Fruit fly (Drosophila melanogaster): Measurements from ENCODE around the gene CG6276.
A peak's percentile ranks its signal among the peaks of the same experiment; 100 is the strongest.

The CG6276 gene

dm6 chr3R:15356645-15357431 is 37.0 kb upstream of the CG6276 start, which contains the start of the genes Atg4b and Hibch (continued):
- TF ChIP-seq CG7786 (GFP tag; optimal IDR thresholded peaks at IDR 0.05): no peak
- peak; percentile 77 for TF ChIP-seq CG8478 (optimal IDR thresholded peaks at IDR 0.05)
- TF ChIP-seq CG10959 (GFP tag; IDR thresholded peaks at IDR 0.05): peak; percentile 65
- peak; percentile 67 for TF ChIP-seq ttk (GFP tag; IDR thresholded peaks at IDR 0.05)
- no peak for TF ChIP-seq cg (GFP tag; optimal IDR thresholded peaks at IDR 0.05)
- peak; percentile 64 for TF ChIP-seq CG42726 (GFP tag; IDR thresholded peaks at IDR 0.05; ENCODE audit: partially characterized antibody)
- TF ChIP-seq Dfd (GFP tag; optimal IDR thresholded peaks at IDR 0.05): no peak
- TF ChIP-seq lilli (GFP tag; optimal IDR thresholded peaks at IDR 0.05): peak; percentile 74
- TF ChIP-seq sens-2 (GFP tag; IDR thresholded peaks at IDR 0.05): 0 out of 2 replicates have a peak, but pooled peaks have one; percentile 26
- TF ChIP-seq klu (GFP tag; IDR thresholded peaks at IDR 0.05): peak; percentile 87
- peak; percentile 54 for TF ChIP-seq CG6813 (GFP tag; optimal IDR thresholded peaks at IDR 0.05)
- no peak for TF ChIP-seq lov (optimal IDR thresholded peaks at IDR 0.05)
- no peak for TF ChIP-seq lov (GFP tag; IDR thresholded peaks at IDR 0.05)
- TF ChIP-seq ab (GFP tag; optimal IDR thresholded peaks at IDR 0.05): no peak
- TF ChIP-seq her (GFP tag; optimal IDR thresholded peaks at IDR 0.05): no peak
- no peak for TF ChIP-seq sd (tag; optimal IDR thresholded peaks at IDR 0.05)
- TF ChIP-seq cwo (GFP tag; optimal IDR thresholded peaks at IDR 0.05): peak; percentile 79
- peak; percentile 91 for TF ChIP-seq CG13424 (tag; optimal IDR thresholded peaks at IDR 0.05)
- TF ChIP-seq CG12659 (GFP tag; optimal IDR thresholded peaks at IDR 0.05): peak; percentile 94
- TF ChIP-seq H2.0 (GFP tag; IDR thresholded peaks at IDR 0.05): peak; percentile 60
- no peak for TF ChIP-seq corto (GFP tag; optimal IDR thresholded peaks at IDR 0.05)
- TF ChIP-seq C15 (GFP tag; IDR thresholded peaks at IDR 0.05): 0 out of 3 replicates have a peak, but pooled peaks have one; percentile 18
- peak; percentile 91 for TF ChIP-seq CG8924 (tag; optimal IDR thresholded peaks at IDR 0.05)
- 0 out of 2 replicates have a peak, but pooled peaks have one; percentile 13 for TF ChIP-seq Ravus (GFP tag; IDR thresholded peaks at IDR 0.05)
- TF ChIP-seq CG6175 (GFP tag; IDR thresholded peaks at IDR 0.05): peak; percentile 60; the same call in 2 of the 3 replicates
- TF ChIP-seq trem (tag; optimal IDR thresholded peaks at IDR 0.05): peak; percentile 87
- TF ChIP-seq Dref (GFP tag; IDR thresholded peaks at IDR 0.05): peak; percentile 36; the same call in 1 of the 2 replicates
- TF ChIP-seq CG18011 (GFP tag; optimal IDR thresholded peaks at IDR 0.05): peak; percentile 58
- TF ChIP-seq CG11723 (GFP tag; optimal IDR thresholded peaks at IDR 0.05): peak; percentile 67
- TF ChIP-seq CG11398 (GFP tag; optimal IDR thresholded peaks at IDR 0.05): no peak
- TF ChIP-seq CG3407 (GFP tag; optimal IDR thresholded peaks at IDR 0.05): peak; percentile 58
- TF ChIP-seq esg (GFP tag; conservative IDR thresholded peaks at IDR 0.05): peak; percentile 76
- peak; percentile 76 for TF ChIP-seq CG8388 (GFP tag; optimal IDR thresholded peaks at IDR 0.05)
- no peak for TF ChIP-seq CG31365 (tag; optimal IDR thresholded peaks at IDR 0.05)
- peak; percentile 68 for TF ChIP-seq CG7357 (GFP tag; IDR thresholded peaks at IDR 0.05)
- TF ChIP-seq tap (tag; optimal IDR thresholded peaks at IDR 0.05): no peak
- peak; percentile 97 for TF ChIP-seq aop (GFP tag; IDR thresholded peaks at IDR 0.05)
- TF ChIP-seq dmrt11E (tag; optimal IDR thresholded peaks at IDR 0.05): peak; percentile 78
- TF ChIP-seq CG15011 (GFP tag; optimal IDR thresholded peaks at IDR 0.05): no peak
- TF ChIP-seq gem (tag; optimal IDR thresholded peaks at IDR 0.05): peak; percentile 92
- peak; percentile 87 for TF ChIP-seq CG4404 (GFP tag; IDR thresholded peaks at IDR 0.05)
- TF ChIP-seq crp (GFP tag; optimal IDR thresholded peaks at IDR 0.05): peak; percentile 48 to 91
- TF ChIP-seq CG11696 (GFP tag; IDR thresholded peaks at IDR 0.05): peak; percentile 48; the same call in 1 of the 2 replicates
- peak; percentile 23 for TF ChIP-seq tx (GFP tag; optimal IDR thresholded peaks at IDR 0.05)
- TF ChIP-seq MESR4 (GFP tag; optimal IDR thresholded peaks at IDR 0.05): peak; percentile 79
- TF ChIP-seq psq (GFP tag; optimal IDR thresholded peaks at IDR 0.05): peak; percentile 20
- peak; percentile 84 for TF ChIP-seq CG33557 (GFP tag; optimal IDR thresholded peaks at IDR 0.05)
- peak; percentile 70 for TF ChIP-seq CG6765 (GFP tag; optimal IDR thresholded peaks at IDR 0.05)
- no peak for TF ChIP-seq repo (GFP tag; optimal IDR thresholded peaks at IDR 0.05)

All from whole organism, embryonic.